Fruit fly (Drosophila melanogaster) whole organism, embryonic: ENCODE measurements around the gene Rpp20.

Experiments used
- Atf3 ChIP-seq: fragments of 200-800 bp; sonication (Bioruptor generic); optimal IDR thresholded peaks from 3 replicates; lab custom pipeline; 2016; ENCODE audit warnings: missing biosample characterization, missing genetic modification characterization
- CG10431 ChIP-seq: fragments of 200-800 bp; sonication (Bioruptor generic); optimal IDR thresholded peaks from 3 replicates; lab custom pipeline; 2018; ENCODE audit warnings: missing biosample characterization, mild to moderate bottlenecking, missing genetic modification characterization
- CG10543 ChIP-seq: fragments of 200-800 bp; sonication (Bioruptor generic); optimal IDR thresholded peaks from 3 replicates; lab custom pipeline; 2017; ENCODE audit warnings: missing biosample characterization, mild to moderate bottlenecking, missing genetic modification characterization, moderate library complexity
- CG10979 ChIP-seq: fragments of 200-800 bp; sonication (Bioruptor generic); optimal IDR thresholded peaks from 2 replicates; lab custom pipeline; 2018; ENCODE audit warnings: missing biosample characterization, mild to moderate bottlenecking, missing genetic modification characterization, moderate library complexity
- CG15696 ChIP-seq: fragments of 200-800 bp; sonication (Bioruptor generic); optimal IDR thresholded peaks from 2 replicates; lab custom pipeline; 2019; ENCODE audit warnings: missing biosample characterization, mild to moderate bottlenecking, missing genetic modification characterization, moderate library complexity
- CG16813 ChIP-seq: fragments of 200-800 bp; sonication (Bioruptor generic); IDR thresholded peaks from 3 replicates; pipeline ENCODE4 v1.3.6; 2022; ENCODE audit warnings: missing biosample characterization, missing genetic modification characterization; ENCODE audit not compliant: partially characterized antibody
- CG17186 ChIP-seq: fragments of 200-800 bp; sonication (Bioruptor generic); optimal IDR thresholded peaks from 3 replicates; lab custom pipeline; 2017; ENCODE audit warnings: missing biosample characterization, missing genetic modification reagents, missing genetic modification characterization
- CG17912 ChIP-seq: fragments of 200-800 bp; sonication (Bioruptor generic); optimal IDR thresholded peaks from 2 replicates; lab custom pipeline; 2018; ENCODE audit warnings: missing biosample characterization, mild to moderate bottlenecking, missing genetic modification characterization
- CG30020 ChIP-seq: fragments of 200-800 bp; optimal IDR thresholded peaks from 2 replicates; lab custom pipeline; 2019; ENCODE audit warnings: missing biosample characterization, mild to moderate bottlenecking, missing genetic modification characterization, moderate library complexity
- CG34376 ChIP-seq: fragments of 200-800 bp; sonication (Bioruptor generic); optimal IDR thresholded peaks from 2 replicates; lab custom pipeline; 2018; ENCODE audit warnings: missing biosample characterization, mild to moderate bottlenecking, missing genetic modification characterization
- CG3726 ChIP-seq: fragments of 200-800 bp; sonication (Bioruptor generic); IDR thresholded peaks from 3 replicates; pipeline ENCODE4, ENCODE4 v1.3.6; 2022; ENCODE audit warnings: missing biosample characterization, missing genetic modification characterization
- CG3847 ChIP-seq: fragments of 200-800 bp; sonication (Bioruptor generic); IDR thresholded peaks from 2 replicates; pipeline ENCODE4 v1.3.6; 2022; ENCODE audit warnings: missing biosample characterization, missing genetic modification characterization
- CG6272 ChIP-seq: fragments of 200-800 bp; sonication (Bioruptor generic); IDR thresholded peaks from 2 replicates; pipeline ENCODE4 v1.3.6; 2022; ENCODE audit warnings: missing biosample characterization, missing genetic modification characterization
- CG6813 ChIP-seq: fragments of 200-800 bp; sonication (Bioruptor generic); optimal IDR thresholded peaks from 2 replicates; lab custom pipeline; 2017; ENCODE audit warnings: missing biosample characterization, missing genetic modification characterization, mild to moderate bottlenecking, moderate library complexity, missing genetic modification reagents
- Dad ChIP-seq: fragments of 200-800 bp; sonication (Bioruptor generic); optimal IDR thresholded peaks from 3 replicates; lab custom pipeline; 2016; ENCODE audit warnings: missing biosample characterization, missing genetic modification characterization
- E2f2 ChIP-seq: fragments of 200-800 bp; sonication (Bioruptor generic); IDR thresholded peaks from 2 replicates; pipeline ENCODE4 v1.3.6; 2022; ENCODE audit warnings: missing biosample characterization, missing genetic modification characterization
- Elba2 ChIP-seq: fragments of 200-800 bp; sonication (Bioruptor generic); optimal IDR thresholded peaks from 3 replicates; lab custom pipeline; 2016; ENCODE audit warnings: missing biosample characterization, missing genetic modification characterization
- Fer3 ChIP-seq: fragments of 200-800 bp; sonication (Bioruptor generic); optimal IDR thresholded peaks from 2 replicates; lab custom pipeline; 2018; ENCODE audit warnings: missing biosample characterization, mild to moderate bottlenecking, missing genetic modification characterization, moderate library complexity
- H15 ChIP-seq: fragments of 200-800 bp; sonication (Bioruptor generic); IDR thresholded peaks from 3 replicates; pipeline ENCODE4 v1.3.6; 2022; ENCODE audit warnings: missing biosample characterization, missing genetic modification characterization
- HLH54F ChIP-seq: fragments of 200-800 bp; sonication (Bioruptor generic); optimal IDR thresholded peaks from 3 replicates; lab custom pipeline; 2016; ENCODE audit warnings: missing biosample characterization, missing genetic modification characterization
- HLHmδ ChIP-seq: fragments of 200-800 bp; sonication (Bioruptor generic); optimal IDR thresholded peaks from 2 replicates; lab custom pipeline; 2018; ENCODE audit warnings: missing biosample characterization, mild to moderate bottlenecking, missing genetic modification characterization, moderate library complexity
- HmgZ ChIP-seq: fragments of 200-800 bp; sonication (Bioruptor generic); optimal IDR thresholded peaks from 2 replicates; lab custom pipeline; 2018; ENCODE audit warnings: missing biosample characterization, mild to moderate bottlenecking, missing genetic modification characterization
- Lhr ChIP-seq: fragments of 200-800 bp; sonication (Bioruptor generic); optimal IDR thresholded peaks from 3 replicates; lab custom pipeline; 2017; ENCODE audit warnings: mild to moderate bottlenecking, missing biosample characterization, missing genetic modification reagents, missing genetic modification characterization
- Max ChIP-seq: fragments of 200-800 bp; sonication (Bioruptor generic); optimal IDR thresholded peaks from 2 replicates; lab custom pipeline; 2016; ENCODE audit warnings: missing biosample characterization, mild to moderate bottlenecking, missing genetic modification characterization
- NC2α ChIP-seq: fragments of 200-800 bp; sonication (Bioruptor generic); optimal IDR thresholded peaks from 2 replicates; lab custom pipeline; 2016; ENCODE audit warnings: missing biosample characterization, missing genetic modification characterization
- PHDP ChIP-seq: fragments of 200-800 bp; sonication (Bioruptor generic); optimal IDR thresholded peaks from 3 replicates; lab custom pipeline; 2018; ENCODE audit warnings: missing biosample characterization, mild to moderate bottlenecking, missing genetic modification characterization, moderate library complexity
- Rx ChIP-seq: fragments of 200-800 bp; sonication (Bioruptor generic); IDR thresholded peaks from 2 replicates; pipeline ENCODE4 v1.3.6; 2022; ENCODE audit warnings: missing biosample characterization, missing genetic modification characterization
- Sox102F ChIP-seq: fragments of 200-800 bp; sonication (Bioruptor generic); optimal IDR thresholded peaks from 2 replicates; lab custom pipeline; 2018; ENCODE audit warnings: missing biosample characterization, mild to moderate bottlenecking, missing genetic modification characterization, moderate library complexity
- btn ChIP-seq: fragments of 200-800 bp; sonication (Bioruptor generic); optimal IDR thresholded peaks from 2 replicates; lab custom pipeline; 2016; ENCODE audit warnings: missing biosample characterization, missing genetic modification characterization
- disco-r ChIP-seq: fragments of 200-800 bp; sonication (Bioruptor generic); optimal IDR thresholded peaks from 2 replicates; lab custom pipeline; 2016; ENCODE audit warnings: missing biosample characterization, missing genetic modification characterization
- eve ChIP-seq, 2 experiments: fragments of >200 bp; optimal IDR thresholded peaks; 2 replicates each; lab custom pipeline; 2017; ENCODE audit warnings: missing biosample characterization in 2 of 2, missing genetic modification characterization in 2 of 2
- fd96Cb ChIP-seq: fragments of 200-800 bp; sonication (Bioruptor generic); optimal IDR thresholded peaks from 2 replicates; lab custom pipeline; 2018; ENCODE audit warnings: missing biosample characterization, mild to moderate bottlenecking, missing genetic modification characterization, moderate library complexity
- gce ChIP-seq: fragments of 200-800 bp; sonication (Bioruptor generic); IDR thresholded peaks from 3 replicates; pipeline ENCODE4 v1.3.6; 2022; ENCODE audit warnings: missing biosample characterization, missing genetic modification characterization
- gem ChIP-seq: fragments of 200-800 bp; sonication (Bioruptor generic); optimal IDR thresholded peaks from 2 replicates; lab custom pipeline; 2019; ENCODE audit warnings: missing biosample characterization, mild to moderate bottlenecking, missing genetic modification characterization, moderate library complexity
- gfzf ChIP-seq: fragments of 200-800 bp; sonication (Bioruptor generic); optimal IDR thresholded peaks from 2 replicates; lab custom pipeline; 2016; ENCODE audit warnings: missing biosample characterization, mild to moderate bottlenecking, missing genetic modification characterization, moderate library complexity
- ind ChIP-seq: fragments of 200-800 bp; sonication (Bioruptor generic); optimal IDR thresholded peaks from 3 replicates; lab custom pipeline; 2016; ENCODE audit warnings: missing biosample characterization, missing genetic modification characterization
- nmo ChIP-seq: fragments of 200-800 bp; sonication (Bioruptor generic); optimal IDR thresholded peaks from 2 replicates; lab custom pipeline; 2018; ENCODE audit warnings: missing biosample characterization, mild to moderate bottlenecking, missing genetic modification characterization, moderate library complexity
- p53 ChIP-seq: fragments of 200-800 bp; sonication (Bioruptor generic); optimal IDR thresholded peaks from 2 replicates; lab custom pipeline; 2016; ENCODE audit warnings: missing biosample characterization, missing genetic modification characterization
- peb ChIP-seq: fragments of 200-800 bp; sonication (Bioruptor generic); IDR thresholded peaks from 2 replicates; pipeline ENCODE4 v1.3.6; 2022; ENCODE audit warnings: missing biosample characterization, missing genetic modification characterization
- psq ChIP-seq: fragments of 200-800 bp; sonication (Bioruptor generic); optimal IDR thresholded peaks from 2 replicates; lab custom pipeline; 2017; ENCODE audit warnings: missing biosample characterization, missing genetic modification characterization
- pzg ChIP-seq: fragments of 200-800 bp; sonication (Bioruptor generic); optimal IDR thresholded peaks from 3 replicates; lab custom pipeline; 2018; ENCODE audit warnings: missing biosample characterization, mild to moderate bottlenecking, missing genetic modification characterization, moderate library complexity
- ranshi ChIP-seq: fragments of 200-800 bp; sonication (Bioruptor generic); IDR thresholded peaks from 2 replicates; pipeline ENCODE4 v1.3.6; 2022; ENCODE audit warnings: missing biosample characterization, missing genetic modification characterization
- repo ChIP-seq: fragments of 200-800 bp; sonication (Bioruptor generic); optimal IDR thresholded peaks from 2 replicates; lab custom pipeline; 2016; ENCODE audit warnings: missing biosample characterization, missing genetic modification characterization
- sc ChIP-seq, 3 experiments: fragments of >200 bp in 2 of 3; fragments of 200-800 bp in 1 of 3; sonication (Bioruptor generic) in 1 of 3; optimal IDR thresholded peaks; 2 replicates in 2 of 3; 3 replicates in 1 of 3; lab custom pipeline; 2017; ENCODE audit warnings: mild to moderate bottlenecking in 1 of 3, missing biosample characterization in 1 of 3, missing genetic modification characterization in 1 of 3, missing genetic modification reagents in 1 of 3
- seq ChIP-seq: fragments of 200-800 bp; sonication (Bioruptor generic); IDR thresholded peaks from 2 replicates; pipeline ENCODE4 v1.3.6; 2022; ENCODE audit warnings: missing biosample characterization, missing genetic modification characterization
- shn ChIP-seq: fragments of 200-800 bp; sonication (Bioruptor generic); optimal IDR thresholded peaks from 3 replicates; lab custom pipeline; 2016; ENCODE audit warnings: missing biosample characterization, missing genetic modification characterization
- sqz ChIP-seq: fragments of 200-800 bp; sonication (Bioruptor generic); optimal IDR thresholded peaks from 3 replicates; lab custom pipeline; 2018; ENCODE audit warnings: missing biosample characterization, mild to moderate bottlenecking, missing genetic modification characterization
- stwl ChIP-seq: fragments of 200-800 bp; sonication (Bioruptor generic); optimal IDR thresholded peaks from 3 replicates; lab custom pipeline; 2018; ENCODE audit warnings: missing biosample characterization, mild to moderate bottlenecking, missing genetic modification characterization, moderate library complexity
- tio ChIP-seq: fragments of 200-800 bp; sonication (Bioruptor generic); optimal IDR thresholded peaks from 2 replicates; lab custom pipeline; 2017; ENCODE audit warnings: missing biosample characterization, missing genetic modification characterization, inconsistent platforms
- vvl ChIP-seq: fragments of 200-800 bp; sonication (Bioruptor generic); IDR thresholded peaks from 2 replicates; pipeline ENCODE4 v1.3.6; 2022; ENCODE audit warnings: missing biosample characterization, missing genetic modification characterization
- zf30C ChIP-seq: fragments of 200-800 bp; sonication (Bioruptor generic); optimal IDR thresholded peaks from 3 replicates; lab custom pipeline; 2018; ENCODE audit warnings: missing biosample characterization, mild to moderate bottlenecking, missing genetic modification characterization

Rpp20 gene

dm6 chrX:19704083-19704482 is 40.1 kb upstream of the Rpp20 start, which contains the start of the genes CG14230 and CG14232 (continued):
- no peak for TF ChIP-seq CG34376 (GFP tag; lab: Kevin White, UChicago)
- TF ChIP-seq p53 (GFP tag; lab: Kevin White, UChicago) = no peak
- no peak for TF ChIP-seq CG15696
- no peak for TF ChIP-seq Rx (GFP tag; lab: Robert Waterston, UW)
- TF ChIP-seq CG16813 (GFP tag; lab: Robert Waterston, UW) = no peak
- TF ChIP-seq gem (tag; lab: Kevin White, UChicago) = no peak
- no peak for TF ChIP-seq ind (GFP tag; lab: Kevin White, UChicago)
- no peak for TF ChIP-seq repo
- TF ChIP-seq H15 (GFP tag; lab: Robert Waterston, UW) = no peak
- peak; percentile 44 for TF ChIP-seq nmo (GFP tag; lab: Kevin White, UChicago)
- no peak for TF ChIP-seq CG10543 (GFP tag; lab: Kevin White, UChicago)
- no peak for TF ChIP-seq Atf3 (GFP tag; lab: Kevin White, UChicago)
- no peak for TF ChIP-seq Dad (GFP tag; lab: Kevin White, UChicago)
- no peak for TF ChIP-seq CG6272
- no peak for TF ChIP-seq eve (GFP tag; optimal IDR thresholded peaks at IDR 0.05; lab: Kevin White, UChicago)
- peak; percentile 70 for TF ChIP-seq pzg (GFP tag; lab: Kevin White, UChicago)
- TF ChIP-seq CG17186 (GFP tag; lab: Kevin White, UChicago) = peak; percentile 42
- TF ChIP-seq disco-r (GFP tag; lab: Kevin White, UChicago) = no peak
- TF ChIP-seq CG3847 (GFP tag; lab: Robert Waterston, UW) = no peak; the same call in 1 of the 2 replicates
- no peak for TF ChIP-seq CG17912
- TF ChIP-seq vvl = no peak
- TF ChIP-seq stwl (tag; lab: Kevin White, UChicago) = peak; percentile 89
- no peak for TF ChIP-seq ranshi (GFP tag; lab: Robert Waterston, UW)
- TF ChIP-seq HLH54F = no peak
- no peak for TF ChIP-seq Fer3 (tag; lab: Kevin White, UChicago)
- TF ChIP-seq HLHmδ (GFP tag; lab: Kevin White, UChicago) = no peak
- peak; percentile 2 for TF ChIP-seq Lhr (GFP tag; lab: Kevin White, UChicago)
- TF ChIP-seq CG10431 (GFP tag; lab: Kevin White, UChicago) = no peak
- TF ChIP-seq CG3726 (GFP tag; lab: Robert Waterston, UW) = no peak
- no peak for TF ChIP-seq Sox102F (GFP tag; lab: Kevin White, UChicago)
- TF ChIP-seq NC2α (GFP tag; lab: Kevin White, UChicago) = no peak
- TF ChIP-seq gce (GFP tag; lab: Robert Waterston, UW) = no peak
- TF ChIP-seq btn (GFP tag; lab: Kevin White, UChicago) = no peak
- TF ChIP-seq HmgZ (tag; lab: Kevin White, UChicago) = peak; percentile 17
- peak; percentile 37 for TF ChIP-seq Max (GFP tag; lab: Kevin White, UChicago)
- TF ChIP-seq zf30C = no peak
- no peak for TF ChIP-seq sqz
- no peak for TF ChIP-seq psq (GFP tag; lab: Kevin White, UChicago)
- peak; percentile 5 for TF ChIP-seq PHDP (tag; lab: Kevin White, UChicago)
- no peak for TF ChIP-seq tio (GFP tag; lab: Kevin White, UChicago)
- no peak for TF ChIP-seq CG6813 (GFP tag; lab: Kevin White, UChicago)
- TF ChIP-seq peb (GFP tag; lab: Robert Waterston, UW) = no peak
- no peak for TF ChIP-seq sc (optimal IDR thresholded peaks at IDR 0.05; lab: Kevin White, UChicago)
- no peak for TF ChIP-seq sc (GFP tag; optimal IDR thresholded peaks at IDR 0.05; lab: Kevin White, UChicago)
- TF ChIP-seq CG10979 (tag; lab: Kevin White, UChicago) = peak; percentile 9
- TF ChIP-seq shn = no peak
- peak; percentile 51 for TF ChIP-seq E2f2 (GFP tag; lab: Robert Waterston, UW)
- peak; percentile 47 for TF ChIP-seq Elba2 (GFP tag; lab: Kevin White, UChicago)
- TF ChIP-seq gfzf (GFP tag; lab: Kevin White, UChicago) = peak; percentile 87
- no peak for TF ChIP-seq fd96Cb (tag; lab: Kevin White, UChicago)
- TF ChIP-seq seq (GFP tag; lab: Robert Waterston, UW) = no peak
- TF ChIP-seq CG30020 (tag; lab: Kevin White, UChicago) = peak; percentile 47
